Fruit fly (Drosophila melanogaster) whole organism, embryonic: ENCODE measurements around the gene Vsx1.

Experiments used
- Aef1 ChIP-seq: fragments of 200-800 bp; sonication (Bioruptor generic); IDR thresholded peaks from 3 replicates; pipeline ENCODE4 v1.3.6; 2022; ENCODE audit warnings: missing biosample characterization, missing genetic modification characterization
- Antp ChIP-seq: fragments of 200-800 bp; sonication (Bioruptor generic); optimal IDR thresholded peaks from 3 replicates; lab custom pipeline; 2016; ENCODE audit warnings: missing biosample characterization, missing genetic modification characterization
- CG11456 ChIP-seq: fragments of 200-800 bp; sonication (Bioruptor generic); IDR thresholded peaks from 3 replicates; pipeline ENCODE4 v1.3.6; 2022; ENCODE audit warnings: missing biosample characterization, missing genetic modification characterization
- CG12219 ChIP-seq: fragments of 200-800 bp; sonication (Bioruptor generic); optimal IDR thresholded peaks from 3 replicates; lab custom pipeline; 2018; ENCODE audit warnings: missing biosample characterization, mild to moderate bottlenecking, missing genetic modification characterization
- CG12659 ChIP-seq: fragments of 200-800 bp; sonication (Bioruptor generic); optimal IDR thresholded peaks from 3 replicates; lab custom pipeline; 2017; ENCODE audit warnings: mild to moderate bottlenecking, missing biosample characterization, missing genetic modification reagents, missing genetic modification characterization
- CG14667 ChIP-seq: fragments of 200-800 bp; sonication (Bioruptor generic); IDR thresholded peaks from 2 replicates; pipeline ENCODE4 v1.3.6; 2022; ENCODE audit warnings: missing biosample characterization, missing genetic modification characterization
- CG1603 ChIP-seq: fragments of 200-800 bp; sonication (Bioruptor generic); optimal IDR thresholded peaks from 2 replicates; lab custom pipeline; 2019; ENCODE audit warnings: missing biosample characterization, mild to moderate bottlenecking, missing genetic modification characterization, moderate library complexity
- CG17328 ChIP-seq: fragments of 200-800 bp; sonication (Bioruptor generic); IDR thresholded peaks from 2 replicates; pipeline ENCODE4 v1.3.6; 2022; ENCODE audit warnings: missing biosample characterization, missing genetic modification characterization
- CG31388 ChIP-seq: fragments of 200-800 bp; sonication (Bioruptor generic); optimal IDR thresholded peaks from 2 replicates; lab custom pipeline; 2016; ENCODE audit warnings: missing biosample characterization, missing genetic modification characterization
- CG32772 ChIP-seq: fragments of 200-800 bp; sonication (Bioruptor generic); IDR thresholded peaks from 2 replicates; pipeline ENCODE4 v1.3.6; 2022; ENCODE audit warnings: missing biosample characterization, missing genetic modification characterization
- CG6689 ChIP-seq: fragments of 200-800 bp; sonication (Bioruptor generic); IDR thresholded peaks from 2 replicates; pipeline ENCODE4 v1.3.6; 2022; ENCODE audit warnings: missing biosample characterization, missing genetic modification characterization
- CG6854 ChIP-seq: fragments of 200-800 bp; sonication (Bioruptor generic); optimal IDR thresholded peaks from 3 replicates; lab custom pipeline; 2017; ENCODE audit warnings: missing biosample characterization, mild to moderate bottlenecking, missing genetic modification characterization
- CG7963 ChIP-seq: fragments of 200-800 bp; sonication (Bioruptor generic); IDR thresholded peaks from 3 replicates; pipeline ENCODE4 v1.3.6; 2022; ENCODE audit warnings: missing biosample characterization, missing genetic modification characterization; ENCODE audit not compliant: partially characterized antibody
- CG9437 ChIP-seq: fragments of 200-800 bp; sonication (Bioruptor generic); optimal IDR thresholded peaks from 2 replicates; lab custom pipeline; 2018; ENCODE audit warnings: missing biosample characterization, mild to moderate bottlenecking, missing genetic modification characterization
- Chrac-16 ChIP-seq: fragments of 200-800 bp; sonication (Bioruptor generic); optimal IDR thresholded peaks from 3 replicates; lab custom pipeline; 2016; ENCODE audit warnings: missing biosample characterization, missing genetic modification characterization
- CoRest ChIP-seq: fragments of 200-800 bp; sonication (Bioruptor generic); optimal IDR thresholded peaks from 3 replicates; lab custom pipeline; 2018; ENCODE audit warnings: missing biosample characterization, mild to moderate bottlenecking, missing genetic modification characterization, moderate library complexity
- D ChIP-seq, 2 experiments: fragments of 200-800 bp in 1 of 2; fragments of >200 bp in 1 of 2; sonication (Bioruptor generic) in 1 of 2; optimal IDR thresholded peaks; 2 replicates in 1 of 2; 3 replicates in 1 of 2; lab custom pipeline; 2017; ENCODE audit warnings: mild to moderate bottlenecking in 1 of 2, missing biosample characterization in 1 of 2, missing genetic modification characterization in 1 of 2, missing genetic modification reagents in 1 of 2
- Dll ChIP-seq: fragments of 200-800 bp; sonication (Bioruptor generic); IDR thresholded peaks from 4 replicates; pipeline ENCODE4 v1.3.6; 2022; ENCODE audit warnings: missing biosample characterization, missing genetic modification characterization; ENCODE audit not compliant: partially characterized antibody
- Mad ChIP-seq: fragments of 200-800 bp; sonication (Bioruptor generic); optimal IDR thresholded peaks from 2 replicates; lab custom pipeline; 2016; ENCODE audit warnings: missing biosample characterization, missing genetic modification characterization
- NfI ChIP-seq: fragments of 200-800 bp; sonication (Bioruptor generic); optimal IDR thresholded peaks from 3 replicates; lab custom pipeline; 2018; ENCODE audit warnings: missing biosample characterization, mild to moderate bottlenecking, missing genetic modification characterization, moderate library complexity
- Six4 ChIP-seq: fragments of 200-800 bp; sonication (Bioruptor generic); optimal IDR thresholded peaks from 2 replicates; lab custom pipeline; 2016; ENCODE audit warnings: missing biosample characterization, missing genetic modification characterization
- Sox100B ChIP-seq: fragments of 200-800 bp; sonication (Bioruptor generic); optimal IDR thresholded peaks from 3 replicates; lab custom pipeline; 2018; ENCODE audit warnings: missing biosample characterization, mild to moderate bottlenecking, missing genetic modification characterization
- Xrp1 ChIP-seq: fragments of 200-800 bp; sonication (Bioruptor generic); IDR thresholded peaks from 2 replicates; pipeline ENCODE4 v1.3.6; 2022; ENCODE audit warnings: missing biosample characterization, missing genetic modification characterization
- bigmax ChIP-seq: fragments of 200-800 bp; sonication (Bioruptor generic); optimal IDR thresholded peaks from 2 replicates; lab custom pipeline; 2018; ENCODE audit warnings: missing biosample characterization, mild to moderate bottlenecking, missing genetic modification characterization
- bowl ChIP-seq: fragments of 200-800 bp; sonication (Bioruptor generic); IDR thresholded peaks from 2 replicates; pipeline ENCODE4 v1.3.6; 2022; ENCODE audit warnings: missing biosample characterization, missing genetic modification characterization
- chif ChIP-seq, 2 experiments: fragments of 200-800 bp; sonication (Bioruptor generic); optimal IDR thresholded peaks; 3 replicates each; lab custom pipeline; 2016; ENCODE audit warnings: missing biosample characterization in 2 of 2, missing genetic modification characterization in 2 of 2
- chinmo ChIP-seq: fragments of 200-800 bp; sonication (Bioruptor generic); IDR thresholded peaks from 4 replicates; pipeline ENCODE4 v1.3.6; 2022; ENCODE audit warnings: missing biosample characterization, missing genetic modification characterization; ENCODE audit not compliant: partially characterized antibody
- crc ChIP-seq: fragments of 200-800 bp; sonication (Bioruptor generic); optimal IDR thresholded peaks from 2 replicates; lab custom pipeline; 2016; ENCODE audit warnings: missing biosample characterization, missing genetic modification characterization
- cwo ChIP-seq: fragments of 200-800 bp; sonication (Bioruptor generic); optimal IDR thresholded peaks from 3 replicates; lab custom pipeline; 2017; ENCODE audit warnings: missing biosample characterization, missing genetic modification characterization, mild to moderate bottlenecking, moderate library complexity, missing genetic modification reagents
- dmrt11E ChIP-seq: fragments of 200-800 bp; sonication (Bioruptor generic); optimal IDR thresholded peaks from 3 replicates; lab custom pipeline; 2018; ENCODE audit warnings: missing biosample characterization, mild to moderate bottlenecking, missing genetic modification characterization, moderate library complexity
- fd96Cb ChIP-seq: fragments of 200-800 bp; sonication (Bioruptor generic); optimal IDR thresholded peaks from 2 replicates; lab custom pipeline; 2018; ENCODE audit warnings: missing biosample characterization, mild to moderate bottlenecking, missing genetic modification characterization, moderate library complexity
- gem ChIP-seq: fragments of 200-800 bp; sonication (Bioruptor generic); optimal IDR thresholded peaks from 2 replicates; lab custom pipeline; 2019; ENCODE audit warnings: missing biosample characterization, mild to moderate bottlenecking, missing genetic modification characterization, moderate library complexity
- gfzf ChIP-seq: fragments of 200-800 bp; sonication (Bioruptor generic); optimal IDR thresholded peaks from 2 replicates; lab custom pipeline; 2016; ENCODE audit warnings: missing biosample characterization, mild to moderate bottlenecking, missing genetic modification characterization, moderate library complexity
- gro ChIP-seq: fragments of 200-800 bp; sonication (Bioruptor generic); optimal IDR thresholded peaks from 2 replicates; lab custom pipeline; 2016; ENCODE audit warnings: missing biosample characterization, missing genetic modification characterization
- gsb ChIP-seq: fragments of 200-800 bp; sonication (Bioruptor generic); IDR thresholded peaks from 2 replicates; pipeline ENCODE4 v1.3.6; 2022; ENCODE audit warnings: missing biosample characterization, missing genetic modification characterization
- ham ChIP-seq: fragments of 200-800 bp; sonication (Bioruptor generic); IDR thresholded peaks from 2 replicates; pipeline ENCODE4 v1.3.6; 2022; ENCODE audit warnings: missing biosample characterization, missing genetic modification characterization
- hbn ChIP-seq: fragments of 200-800 bp; sonication (Bioruptor generic); IDR thresholded peaks from 2 replicates; pipeline ENCODE4 v1.3.6; 2022; ENCODE audit warnings: missing biosample characterization, missing genetic modification characterization; ENCODE audit not compliant: partially characterized antibody
- ken ChIP-seq: fragments of 200-800 bp; sonication (Bioruptor generic); IDR thresholded peaks from 3 replicates; pipeline ENCODE4 v1.3.6; 2022; ENCODE audit warnings: missing biosample characterization, missing genetic modification characterization
- lilli ChIP-seq: fragments of 200-800 bp; sonication (Bioruptor generic); optimal IDR thresholded peaks from 3 replicates; lab custom pipeline; 2016; ENCODE audit warnings: missing biosample characterization, missing genetic modification characterization
- phol ChIP-seq: fragments of 200-800 bp; sonication (Bioruptor generic); optimal IDR thresholded peaks from 3 replicates; lab custom pipeline; 2018; ENCODE audit warnings: missing biosample characterization, mild to moderate bottlenecking, missing genetic modification characterization, moderate library complexity
- sd ChIP-seq: fragments of 200-800 bp; sonication (Bioruptor generic); optimal IDR thresholded peaks from 3 replicates; lab custom pipeline; 2018; ENCODE audit warnings: missing biosample characterization, mild to moderate bottlenecking, missing genetic modification characterization, moderate library complexity
- sens ChIP-seq: fragments of 200-800 bp; sonication (Bioruptor generic); peaks from one replicate; lab custom pipeline; 2016; ENCODE audit warnings: missing biosample characterization, missing genetic modification characterization
- seq ChIP-seq: fragments of 200-800 bp; sonication (Bioruptor generic); IDR thresholded peaks from 2 replicates; pipeline ENCODE4 v1.3.6; 2022; ENCODE audit warnings: missing biosample characterization, missing genetic modification characterization
- sima ChIP-seq: fragments of 200-800 bp; sonication (Bioruptor generic); optimal IDR thresholded peaks from 2 replicates; lab custom pipeline; 2016; ENCODE audit warnings: missing biosample characterization, missing genetic modification characterization
- sob ChIP-seq: fragments of 200-800 bp; sonication (Bioruptor generic); IDR thresholded peaks from 2 replicates; pipeline ENCODE4 v1.3.6; 2022; ENCODE audit warnings: missing biosample characterization, missing genetic modification characterization
- tap ChIP-seq: fragments of 200-800 bp; optimal IDR thresholded peaks from 3 replicates; lab custom pipeline; 2019; ENCODE audit warnings: missing biosample characterization, mild to moderate bottlenecking, missing genetic modification characterization, moderate library complexity
- tin ChIP-seq: fragments of 200-800 bp; sonication (Bioruptor generic); optimal IDR thresholded peaks from 3 replicates; lab custom pipeline; 2016; ENCODE audit warnings: missing biosample characterization, missing genetic modification characterization
- tx ChIP-seq: fragments of 200-800 bp; sonication (Bioruptor generic); optimal IDR thresholded peaks from 2 replicates; lab custom pipeline; 2016; ENCODE audit warnings: missing biosample characterization, missing genetic modification characterization
- unc-4 ChIP-seq: fragments of 200-800 bp; sonication (Bioruptor generic); IDR thresholded peaks from 2 replicates; pipeline ENCODE4 v1.3.6; 2022; ENCODE audit warnings: missing biosample characterization, missing genetic modification characterization; ENCODE audit not compliant: partially characterized antibody
- zf30C ChIP-seq: fragments of 200-800 bp; sonication (Bioruptor generic); optimal IDR thresholded peaks from 3 replicates; lab custom pipeline; 2018; ENCODE audit warnings: missing biosample characterization, mild to moderate bottlenecking, missing genetic modification characterization

The Vsx1 gene

dm6 chrX:5603009-5603408 lies 9.0 kb downstream of the Vsx1 start (continued):
- TF ChIP-seq gfzf (no peak), chinmo (GFP tag; lab: Robert Waterston, UW) (no peak), tin (GFP tag; lab: Kevin White, UChicago) (no peak), cwo (GFP tag; lab: Kevin White, UChicago) (no peak), zf30C (GFP tag; lab: Kevin White, UChicago) (no peak), CG32772 (GFP tag; lab: Robert Waterston, UW) (no peak), chif (GFP tag; optimal IDR thresholded peaks at IDR 0.05; lab: Kevin White, UChicago) (no peak), CG1603 (tag; lab: Kevin White, UChicago) (peak; percentile 20), phol (tag; lab: Kevin White, UChicago) (no peak), Dll (no peak), CG31388 (no peak), bigmax (GFP tag; lab: Kevin White, UChicago) (no peak), dmrt11E (peak; percentile 34), gsb (GFP tag; lab: Robert Waterston, UW) (no peak), fd96Cb (tag; lab: Kevin White, UChicago) (no peak), sens (GFP tag; lab: Kevin White, UChicago) (no peak), gem (tag; lab: Kevin White, UChicago) (peak; percentile 15), gro (GFP tag; lab: Kevin White, UChicago) (no peak), Xrp1 (GFP tag; lab: Robert Waterston, UW) (no peak), hbn (GFP tag; lab: Robert Waterston, UW) (no peak), CG17328 (GFP tag; lab: Robert Waterston, UW) (peak; percentile 32; the same call in 1 of the 2 replicates), crc (GFP tag; lab: Kevin White, UChicago) (no peak)

- peak; percentile 47 for TF ChIP-seq CG6689
- no peak for TF ChIP-seq Antp (GFP tag; lab: Kevin White, UChicago)
- no peak for TF ChIP-seq Sox100B
- no peak; the same call in 1 of the 2 replicates for TF ChIP-seq sob
- peak; percentile 38; the same call in 1 of the 2 replicates for TF ChIP-seq CG14667 (GFP tag; lab: Robert Waterston, UW)
- no peak for TF ChIP-seq unc-4 (GFP tag; lab: Robert Waterston, UW)
- TF ChIP-seq sima (GFP tag; lab: Kevin White, UChicago) = no peak
- peak; percentile 49; the same call in 1 of the 2 replicates for TF ChIP-seq seq (GFP tag; lab: Robert Waterston, UW)
- no peak for TF ChIP-seq D (optimal IDR thresholded peaks at IDR 0.05; lab: Kevin White, UChicago)
- TF ChIP-seq D (GFP tag; optimal IDR thresholded peaks at IDR 0.05; lab: Kevin White, UChicago) = peak; percentile 15
- TF ChIP-seq ken = peak; percentile 39; the same call in 1 of the 3 replicates
- no peak for TF ChIP-seq ham (GFP tag; lab: Robert Waterston, UW)
- peak; percentile 3 for TF ChIP-seq CG12659
- TF ChIP-seq zf30C (GFP tag; lab: Kevin White, UChicago) = peak; percentile 29
- no peak for TF ChIP-seq CG6854 (GFP tag; lab: Kevin White, UChicago)
- TF ChIP-seq lilli (GFP tag; lab: Kevin White, UChicago) = no peak
- no peak for TF ChIP-seq Six4 (GFP tag; lab: Kevin White, UChicago)
- TF ChIP-seq CG7963 = no peak
- no peak for TF ChIP-seq sd
- peak; percentile 41 for TF ChIP-seq NfI (GFP tag; lab: Kevin White, UChicago)
- TF ChIP-seq tx (GFP tag; lab: Kevin White, UChicago) = no peak
- TF ChIP-seq tap (tag; lab: Kevin White, UChicago) = no peak
- no peak for TF ChIP-seq bowl (GFP tag; lab: Robert Waterston, UW)
- TF ChIP-seq Mad (GFP tag; lab: Kevin White, UChicago) = no peak
- TF ChIP-seq Chrac-16 (GFP tag; lab: Kevin White, UChicago) = peak; percentile 13
- peak; percentile 69; the same call in 2 of the 3 replicates for TF ChIP-seq CG11456 (GFP tag; lab: Robert Waterston, UW)
- TF ChIP-seq CG9437 (GFP tag; lab: Kevin White, UChicago) = peak; percentile 1
- TF ChIP-seq Aef1 (GFP tag; lab: Robert Waterston, UW) = no peak
- TF ChIP-seq CoRest (tag; lab: Kevin White, UChicago) = peak; percentile 14
- no peak for TF ChIP-seq CG12219
These were observed 10.1 kb downstream of the Vsx1 start for dm6 chrX:5604181-5604580.
